Worm (Caenorhabditis elegans): Measurements from ENCODE around the gene C11G6.2.

C11G6.2 gene

ce11 chrX:16346212-16346883 lies 17.9 kb downstream of the C11G6.2 start:
- TF ChIP-seq tbp1 (GFP tag; optimal IDR thresholded peaks at IDR 0.05) (no peak), let-607 (tag; optimal IDR thresholded peaks at IDR 0.05) (peak in 1 of 2 experiments; percentile 16), snpc-4 (GFP tag; optimal IDR thresholded peaks at IDR 0.05) (no peak), snpc-4 (tag; optimal IDR thresholded peaks at IDR 0.05) (peak in 2 of 4 experiments; percentile 55 to 77), nhr-80 (tag; optimal IDR thresholded peaks at IDR 0.05) (peak; percentile 78), atf-7 (tag; optimal IDR thresholded peaks at IDR 0.05) (peak; percentile 28), F57C9.4 (tag; optimal IDR thresholded peaks at IDR 0.05) (no peak), F22D6.2 (tag; optimal IDR thresholded peaks at IDR 0.05) (no peak)

- no peak for TF ChIP-seq xnd-1 (tag; optimal IDR thresholded peaks at IDR 0.05)
- TF ChIP-seq Y79H2A.3 (GFP tag; conservative IDR thresholded peaks at IDR 0.05), result no peak
- no peak for TF ChIP-seq B0035.1 (tag; optimal IDR thresholded peaks at IDR 0.05)
- TF ChIP-seq mxl-1 (tag; optimal IDR thresholded peaks at IDR 0.05), result no peak
- no peak for TF ChIP-seq ztf-18 (tag; optimal IDR thresholded peaks at IDR 0.05)
- TF ChIP-seq athp-1 (tag; optimal IDR thresholded peaks at IDR 0.05), result no peak
- TF ChIP-seq repo-1 (tag; optimal IDR thresholded peaks at IDR 0.05), result no peak
- TF ChIP-seq dpff-1 (tag; optimal IDR thresholded peaks at IDR 0.05), result no peak
- no peak for TF ChIP-seq egl-44 (GFP tag; IDR thresholded peaks at IDR 0.05)
- TF ChIP-seq fkh-3 (tag; optimal IDR thresholded peaks at IDR 0.05), result no peak
- no peak for TF ChIP-seq F39B2.1 (GFP tag; IDR thresholded peaks at IDR 0.05)
- TF ChIP-seq lin-40 (tag; optimal IDR thresholded peaks at IDR 0.05), result peak; percentile 35
- TF ChIP-seq madf-10 (tag; optimal IDR thresholded peaks at IDR 0.05), result no peak
- no peak for TF ChIP-seq lsy-27 (tag; optimal IDR thresholded peaks at IDR 0.05; ENCODE audit: borderline replicate concordance, insufficient read depth)
- no peak for TF ChIP-seq nhr-90 (tag; optimal IDR thresholded peaks at IDR 0.05)
- TF ChIP-seq nfya-2 (GFP tag; IDR thresholded peaks at IDR 0.05), result no peak
- TF ChIP-seq somi-1 (GFP tag; optimal IDR thresholded peaks at IDR 0.05), result no peak
- TF ChIP-seq mel-28 (tag; optimal IDR thresholded peaks at IDR 0.05; ENCODE audit: borderline replicate concordance), result no peak
- no peak for TF ChIP-seq T07F8.4 (tag; optimal IDR thresholded peaks at IDR 0.05)
- 0 out of 2 replicates have a peak, but pooled peaks have one; percentile 10 for TF ChIP-seq hmg-1.2 (GFP tag; IDR thresholded peaks at IDR 0.05)
- no peak for TF ChIP-seq dpl-1 (GFP tag; optimal IDR thresholded peaks at IDR 0.05)
- peak; percentile 24 for TF ChIP-seq atf-7 (tag; optimal IDR thresholded peaks at IDR 0.05)
- no peak for TF ChIP-seq hlh-12 (tag; optimal IDR thresholded peaks at IDR 0.05)
- no peak for TF ChIP-seq rpc-1 (optimal IDR thresholded peaks at IDR 0.05)
- TF ChIP-seq rpc-1 (tag; optimal IDR thresholded peaks at IDR 0.05), result no peak
- TF ChIP-seq C17E4.6 (GFP tag; IDR thresholded peaks at IDR 0.05), result no peak
- no peak for TF ChIP-seq F49E8.2 (tag; optimal IDR thresholded peaks at IDR 0.05; ENCODE audit: insufficient read depth)
- no peak for TF ChIP-seq ztf-26 (tag; optimal IDR thresholded peaks at IDR 0.05)
- peak; percentile 91 for TF ChIP-seq nhr-80 (tag; optimal IDR thresholded peaks at IDR 0.05)
- no peak for TF ChIP-seq mcd-1 (GFP tag; IDR thresholded peaks at IDR 0.05)
- no peak for TF ChIP-seq F33H1.4 (GFP tag; IDR thresholded peaks at IDR 0.05)
- TF ChIP-seq lsl-1 (GFP tag; optimal IDR thresholded peaks at IDR 0.05), result no peak
- TF ChIP-seq ekl-4 (GFP tag; IDR thresholded peaks at IDR 0.05), result no peak
- TF ChIP-seq hrde-1 (tag; optimal IDR thresholded peaks at IDR 0.05; ENCODE audit: borderline replicate concordance), result no peak
- TF ChIP-seq aptf-2 (GFP tag; conservative IDR thresholded peaks at IDR 0.05), result no peak
- TF ChIP-seq snpc-4 (GFP tag; optimal IDR thresholded peaks at IDR 0.05), result no peak
- TF ChIP-seq snpc-4 (tag; optimal IDR thresholded peaks at IDR 0.05), result peak in 1 of 4 experiments; percentile 14
- TF ChIP-seq ets-4 (GFP tag; optimal IDR thresholded peaks at IDR 0.05), result no peak
- TF ChIP-seq hsf-1 (GFP tag; IDR thresholded peaks at IDR 0.05), result no peak
- TF ChIP-seq ceh-79 (tag; optimal IDR thresholded peaks at IDR 0.05), result no peak
- no peak for TF ChIP-seq madf-6 (GFP tag; IDR thresholded peaks at IDR 0.05)
- no peak for TF ChIP-seq nfyb-1 (GFP tag; IDR thresholded peaks at IDR 0.05)
- TF ChIP-seq sptf-2 (GFP tag; optimal IDR thresholded peaks at IDR 0.05), result no peak
Observed at ce11 chrX:16349019-16349418, 20.6 kb downstream of the C11G6.2 start.

Data from whole organism, young adult.